Fruit fly (Drosophila melanogaster): ENCODE data around the gene unc80.

Gene unc80

dm6 chr3R:27616493-27616892 is 45.7 kb upstream of the unc80 start:
- TF ChIP-seq zfh1 (GFP tag; IDR thresholded peaks at IDR 0.05) (0 out of 3 replicates have a peak, but pooled peaks have one; percentile 14), bigmax (GFP tag; optimal IDR thresholded peaks at IDR 0.05) (no peak), Med (GFP tag) (peak; percentile 31), gro (GFP tag; optimal IDR thresholded peaks at IDR 0.05) (no peak), CG2202 (tag; optimal IDR thresholded peaks at IDR 0.05) (no peak), Side (GFP tag; optimal IDR thresholded peaks at IDR 0.05) (no peak), Hey (tag; optimal IDR thresholded peaks at IDR 0.05) (peak; percentile 99), mld (GFP tag; IDR thresholded peaks at IDR 0.05; ENCODE audit: partially characterized antibody) (no peak), ham (GFP tag; IDR thresholded peaks at IDR 0.05) (no peak), ssp (GFP tag; IDR thresholded peaks at IDR 0.05) (no peak), Antp (GFP tag; optimal IDR thresholded peaks at IDR 0.05) (peak; percentile 17), crol (GFP tag; IDR thresholded peaks at IDR 0.05) (no peak), E2f2 (GFP tag; IDR thresholded peaks at IDR 0.05) (no peak), CG12299 (tag; optimal IDR thresholded peaks at IDR 0.05) (no peak), TFAM (GFP tag; optimal IDR thresholded peaks at IDR 0.05) (no peak), grau (tag; optimal IDR thresholded peaks at IDR 0.05) (no peak), mirr (GFP tag; optimal IDR thresholded peaks at IDR 0.05) (no peak), klu (GFP tag; IDR thresholded peaks at IDR 0.05) (no peak), CG7839 (tag; optimal IDR thresholded peaks at IDR 0.05) (no peak), row (GFP tag; IDR thresholded peaks at IDR 0.05) (0 out of 3 replicates have a peak, but pooled peaks have one; percentile 15), slbo (GFP tag; IDR thresholded peaks at IDR 0.05) (no peak)

dm6 chr3R:27621861-27622260 is 40.4 kb upstream of the unc80 start:
- no peak for TF ChIP-seq CG8765 (GFP tag; IDR thresholded peaks at IDR 0.05)
- 0 out of 2 replicates have a peak, but pooled peaks have one; percentile 20 for TF ChIP-seq Atf6 (GFP tag; IDR thresholded peaks at IDR 0.05)
- TF ChIP-seq CG18011 (GFP tag; optimal IDR thresholded peaks at IDR 0.05): no peak
- peak; percentile 25; the same call in 1 of the 2 replicates for TF ChIP-seq CG9932 (GFP tag; IDR thresholded peaks at IDR 0.05)
- no peak for TF ChIP-seq CG14014 (GFP tag; IDR thresholded peaks at IDR 0.05)
- no peak for TF ChIP-seq Usf (GFP tag; optimal IDR thresholded peaks at IDR 0.05)
- no peak for TF ChIP-seq Nf-YC (tag; optimal IDR thresholded peaks at IDR 0.05)
- TF ChIP-seq CG17612 (GFP tag; IDR thresholded peaks at IDR 0.05): no peak
- TF ChIP-seq slp2 (GFP tag; optimal IDR thresholded peaks at IDR 0.05): no peak
- TF ChIP-seq Hr51 (GFP tag; optimal IDR thresholded peaks at IDR 0.05): peak in 1 of 2 experiments; percentile 23
- TF ChIP-seq grn (GFP tag; optimal IDR thresholded peaks at IDR 0.05): no peak
- no peak for TF ChIP-seq prd (optimal IDR thresholded peaks at IDR 0.05)
- peak; percentile 38; the same call in 1 of the 3 replicates for TF ChIP-seq prd (GFP tag; IDR thresholded peaks at IDR 0.05)
- no peak for TF ChIP-seq CG11398 (GFP tag; optimal IDR thresholded peaks at IDR 0.05)
- no peak for TF ChIP-seq lola (GFP tag; optimal IDR thresholded peaks at IDR 0.05)
- TF ChIP-seq CG2678 (tag; optimal IDR thresholded peaks at IDR 0.05): peak; percentile 45
- no peak for TF ChIP-seq tin (GFP tag; optimal IDR thresholded peaks at IDR 0.05)
- no peak for TF ChIP-seq fd64A (GFP tag; optimal IDR thresholded peaks at IDR 0.05)
- TF ChIP-seq exex (tag; optimal IDR thresholded peaks at IDR 0.05): no peak
- TF ChIP-seq Six4 (GFP tag; optimal IDR thresholded peaks at IDR 0.05): no peak
- TF ChIP-seq Sry-δ (GFP tag; optimal IDR thresholded peaks at IDR 0.05): no peak
- no peak for TF ChIP-seq Lhr (GFP tag; optimal IDR thresholded peaks at IDR 0.05)
- peak; percentile 68 for TF ChIP-seq Ets65A (GFP tag)
- TF ChIP-seq CG10147 (GFP tag; optimal IDR thresholded peaks at IDR 0.05): no peak
- TF ChIP-seq lab (GFP tag; optimal IDR thresholded peaks at IDR 0.05): peak; percentile 58
- TF ChIP-seq CG13424 (tag; optimal IDR thresholded peaks at IDR 0.05): peak; percentile 32
- no peak for TF ChIP-seq knrl (GFP tag; IDR thresholded peaks at IDR 0.05; ENCODE audit: partially characterized antibody)
- 0 out of 3 replicates have a peak, but pooled peaks have one; percentile 38 for TF ChIP-seq CG11695 (GFP tag; IDR thresholded peaks at IDR 0.05)
- peak; percentile 3 for TF ChIP-seq caup (GFP tag; optimal IDR thresholded peaks at IDR 0.05; ENCODE audit: severe bottlenecking)
- TF ChIP-seq Mrtf (GFP tag; IDR thresholded peaks at IDR 0.05): no peak
- 0 out of 3 replicates have a peak, but pooled peaks have one; percentile 13 for TF ChIP-seq CG11456 (GFP tag; IDR thresholded peaks at IDR 0.05)

Measured in whole organism, embryonic.